Worm (Caenorhabditis elegans): Measurements from ENCODE around the gene srg-16.

The srg-16 gene

DNA sequence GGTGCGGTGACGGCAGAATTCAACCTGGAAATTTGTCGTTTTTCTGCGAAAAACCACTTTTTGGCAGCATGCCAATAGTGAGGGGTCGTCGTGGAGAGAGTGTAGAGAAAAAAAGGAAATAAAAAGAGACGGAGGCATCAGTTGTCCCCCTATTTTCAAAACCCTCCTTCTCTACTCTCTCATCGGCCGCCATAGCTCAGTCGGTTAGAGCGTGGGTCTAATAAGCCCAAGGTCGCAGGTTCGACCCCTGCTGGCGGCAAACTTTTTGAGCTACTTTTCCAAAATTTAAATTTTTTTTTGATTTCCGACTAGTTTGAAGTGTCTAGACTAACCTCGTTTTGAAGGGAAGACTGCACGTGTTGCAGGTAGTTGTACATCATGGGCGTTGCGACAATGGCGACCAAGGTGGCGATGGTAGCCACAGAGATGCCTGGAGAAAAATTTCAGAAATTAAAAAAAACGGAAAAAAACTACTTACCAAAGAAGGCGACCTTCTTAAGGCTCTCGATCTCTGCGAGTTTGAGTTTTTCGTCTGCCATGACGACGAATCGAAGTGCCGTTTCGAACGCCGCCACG is 27.7 kb downstream of the srg-16 start, which contains the start of gene col-85 (continued):
- TF ChIP-seq ZK185.1 (tag; optimal IDR thresholded peaks at IDR 0.05; ENCODE audit: poor library complexity, severe bottlenecking) (no peak), lin-40 (tag; optimal IDR thresholded peaks at IDR 0.05) (no peak), rcor-1 (GFP tag; IDR thresholded peaks at IDR 0.05) (peak; percentile 85), Y79H2A.3 (GFP tag; conservative IDR thresholded peaks at IDR 0.05) (no peak), hmg-20 (GFP tag; IDR thresholded peaks at IDR 0.05) (peak; percentile 67), lin-26 (GFP tag; IDR thresholded peaks at IDR 0.05) (peak; percentile 98), hsf-1 (GFP tag; IDR thresholded peaks at IDR 0.05) (peak; percentile 52; the same call in 1 of the 2 replicates), T26A5.8 (tag; optimal IDR thresholded peaks at IDR 0.05) (peak; percentile 49), unc-62 (GFP tag; optimal IDR thresholded peaks at IDR 0.05) (no peak), chd-7 (tag; optimal IDR thresholded peaks at IDR 0.05) (peak; percentile 87), snpc-3.4 (tag; optimal IDR thresholded peaks at IDR 0.05) (peak; percentile 92), K12H6.12 (tag; optimal IDR thresholded peaks at IDR 0.05) (peak; percentile 23), hmg-1.2 (GFP tag; IDR thresholded peaks at IDR 0.05) (peak; percentile 90), xnd-1 (tag; optimal IDR thresholded peaks at IDR 0.05) (no peak), F33H1.4 (GFP tag; IDR thresholded peaks at IDR 0.05) (peak; percentile 53), fkh-3 (tag; optimal IDR thresholded peaks at IDR 0.05) (peak; percentile 87), attf-3 (GFP tag; conservative IDR thresholded peaks at IDR 0.05) (peak; percentile 77), rec-8 (tag; optimal IDR thresholded peaks at IDR 0.05) (peak; percentile 76 to 91), F49E8.2 (tag; optimal IDR thresholded peaks at IDR 0.05; ENCODE audit: insufficient read depth) (peak; percentile 68), F10E7.11 (tag; optimal IDR thresholded peaks at IDR 0.05) (peak; percentile 78), mxl-1 (tag; optimal IDR thresholded peaks at IDR 0.05) (peak; percentile 88), attf-6 (GFP tag; IDR thresholded peaks at IDR 0.05) (peak; percentile 56; the same call in 1 of the 2 replicates), egl-44 (GFP tag; IDR thresholded peaks at IDR 0.05) (peak; percentile 89), lin-35 (GFP tag; optimal IDR thresholded peaks at IDR 0.05) (peak in 1 of 3 experiments; percentile 78), ccch-3 (GFP tag; optimal IDR thresholded peaks at IDR 0.05) (peak; percentile 30), B0336.3 (GFP tag; IDR thresholded peaks at IDR 0.05) (peak; percentile 75), ztf-25 (GFP tag; IDR thresholded peaks at IDR 0.05) (peak; percentile 93), B0035.1 (tag; optimal IDR thresholded peaks at IDR 0.05) (peak; percentile 72), nhr-90 (tag; optimal IDR thresholded peaks at IDR 0.05) (peak; percentile 94), mcd-1 (GFP tag; IDR thresholded peaks at IDR 0.05) (peak; percentile 86), ceh-40 (GFP tag; IDR thresholded peaks at IDR 0.05) (peak; percentile 82), hlh-12 (tag; optimal IDR thresholded peaks at IDR 0.05) (peak; percentile 65), Y53G8AR.9 (GFP tag; conservative IDR thresholded peaks at IDR 0.05) (peak; percentile 79), nhr-80 (tag; optimal IDR thresholded peaks at IDR 0.05) (peak; percentile 39), F39B2.1 (GFP tag; IDR thresholded peaks at IDR 0.05) (no peak), rpc-1 (optimal IDR thresholded peaks at IDR 0.05) (peak; percentile 97), rpc-1 (tag; optimal IDR thresholded peaks at IDR 0.05) (peak; percentile 93), pha-4 (tag; optimal IDR thresholded peaks at IDR 0.05) (no peak), him-1 (tag; optimal IDR thresholded peaks at IDR 0.05) (peak; percentile 89), cebp-2 (GFP tag; IDR thresholded peaks at IDR 0.05) (peak; percentile 77; the same call in 1 of the 2 replicates), mel-28 (tag; optimal IDR thresholded peaks at IDR 0.05; ENCODE audit: borderline replicate concordance) (peak; percentile 3), sea-2 (GFP tag; IDR thresholded peaks at IDR 0.05) (no peak), ama-1 (optimal IDR thresholded peaks at IDR 0.05) (no peak), ama-1 (GFP tag; optimal IDR thresholded peaks at IDR 0.05) (peak in 1 of 2 experiments; percentile 82), aptf-3 (GFP tag; IDR thresholded peaks at IDR 0.05) (no peak), tbp1 (GFP tag; optimal IDR thresholded peaks at IDR 0.05) (peak; percentile 95), ekl-4 (GFP tag; IDR thresholded peaks at IDR 0.05) (peak; percentile 72), snpc-1.1 (tag; optimal IDR thresholded peaks at IDR 0.05; ENCODE audit: insufficient read depth) (peak; percentile 90), ztf-6 (GFP tag; IDR thresholded peaks at IDR 0.05) (peak; percentile 81)

All from whole organism, young adult.